Worm (Caenorhabditis elegans) whole organism, L3 larva: ENCODE data around the gene str-263.
A peak's percentile ranks its signal among the peaks of the same experiment; 100 is the strongest.

Experiments used
- R02D3.7 ChIP-seq: fragments of 150-350 bp; optimal IDR thresholded peaks from 2 replicates; lab custom pipeline; 2014; ENCODE audit warnings: missing biosample characterization, missing genetic modification characterization
- aly-2 ChIP-seq: fragments of 150-350 bp; optimal IDR thresholded peaks from 2 replicates; lab custom pipeline; 2014; ENCODE audit warnings: missing biosample characterization, missing genetic modification characterization
- ama-1 ChIP-seq: fragments of 150-350 bp; optimal IDR thresholded peaks from 2 replicates; lab custom pipeline; 2018
- ceh-16 ChIP-seq: sonication (generic microtip); optimal IDR thresholded peaks from 2 replicates; lab custom pipeline; 2017; ENCODE audit warnings: missing biosample characterization, missing genetic modification characterization
- ceh-28 ChIP-seq: fragments of 150-350 bp; optimal IDR thresholded peaks from 2 replicates; lab custom pipeline; 2014; ENCODE audit warnings: missing biosample characterization, missing genetic modification reagents, missing genetic modification characterization
- ceh-82 ChIP-seq: fragments of 150-350 bp; optimal IDR thresholded peaks from 2 replicates; lab custom pipeline; 2014; ENCODE audit warnings: missing biosample characterization, missing genetic modification characterization
- daf-12 ChIP-seq: fragments of 150-350 bp; optimal IDR thresholded peaks from 2 replicates; lab custom pipeline; 2014; ENCODE audit warnings: missing biosample characterization, missing genetic modification reagents, missing genetic modification characterization
- egl-27 ChIP-seq: sonication (generic microtip); optimal IDR thresholded peaks from 4 replicates; lab custom pipeline; 2017; ENCODE audit warnings: missing biosample characterization, missing genetic modification reagents, missing genetic modification characterization
- egl-5 ChIP-seq: fragments of 150-350 bp; optimal IDR thresholded peaks from 2 replicates; lab custom pipeline; 2017; ENCODE audit warnings: missing biosample characterization, missing genetic modification reagents, missing genetic modification characterization, inconsistent platforms
- elt-1 ChIP-seq: fragments of 150-350 bp; optimal IDR thresholded peaks from 2 replicates; lab custom pipeline; 2014; ENCODE audit warnings: missing biosample characterization, missing genetic modification characterization
- elt-2 ChIP-seq: sonication (generic microtip); optimal IDR thresholded peaks from 2 replicates; lab custom pipeline; 2016; ENCODE audit warnings: missing genetic modification reagents, mild to moderate bottlenecking, missing genetic modification characterization, missing compliant biosample characterization
- elt-3 ChIP-seq, 3 experiments: fragments of 150-350 bp in 1 of 3; sonication (generic microtip) in 2 of 3; optimal IDR thresholded peaks; 2 replicates in 2 of 3; 4 replicates in 1 of 3; lab custom pipeline; 2014 to 2017; ENCODE audit warnings: missing biosample characterization in 3 of 3, missing genetic modification characterization in 3 of 3
- eor-1 ChIP-seq, 2 experiments: fragments of 150-350 bp; optimal IDR thresholded peaks; 2 replicates each; lab custom pipeline; 2014 to 2018; ENCODE audit warnings: missing biosample characterization in 2 of 2, missing genetic modification characterization in 2 of 2
- fkh-2 ChIP-seq: fragments of 150-350 bp; optimal IDR thresholded peaks from 2 replicates; lab custom pipeline; 2014; ENCODE audit warnings: missing biosample characterization, missing genetic modification reagents, missing genetic modification characterization
- fos-1 ChIP-seq: fragments of 150-350 bp; optimal IDR thresholded peaks from 2 replicates; lab custom pipeline; 2014; ENCODE audit warnings: missing biosample characterization, missing genetic modification characterization
- hmg-11 ChIP-seq: sonication (generic microtip); optimal IDR thresholded peaks from 2 replicates; lab custom pipeline; 2016; ENCODE audit warnings: missing genetic modification characterization, missing compliant biosample characterization
- jun-1 ChIP-seq: fragments of 150-350 bp; optimal IDR thresholded peaks from 2 replicates; lab custom pipeline; 2014; ENCODE audit warnings: missing biosample characterization, missing genetic modification reagents, missing genetic modification characterization
- lin-15B ChIP-seq: fragments of 150-350 bp; optimal IDR thresholded peaks from 2 replicates; lab custom pipeline; 2014; ENCODE audit warnings: missing biosample characterization, missing genetic modification characterization
- lin-39 ChIP-seq: fragments of 150-350 bp; optimal IDR thresholded peaks from 2 replicates; lab custom pipeline; 2018; ENCODE audit warnings: missing biosample characterization, missing genetic modification reagents, missing genetic modification characterization
- lsy-12 ChIP-seq: sonication (generic microtip); optimal IDR thresholded peaks from 2 replicates; lab custom pipeline; 2016; ENCODE audit warnings: mild to moderate bottlenecking, missing genetic modification characterization, missing compliant biosample characterization
- mdl-1 ChIP-seq: fragments of 150-350 bp; optimal IDR thresholded peaks from 2 replicates; lab custom pipeline; 2014; ENCODE audit warnings: missing biosample characterization, missing genetic modification characterization
- nfya-1 ChIP-seq: sonication (generic microtip); optimal IDR thresholded peaks from 2 replicates; lab custom pipeline; 2017; ENCODE audit warnings: missing genetic modification characterization, mild to moderate bottlenecking, missing compliant biosample characterization, antibody characterized with exemption, moderate library complexity; ENCODE audit not compliant: insufficient read depth
- nhr-11 ChIP-seq: fragments of 150-350 bp; optimal IDR thresholded peaks from 2 replicates; lab custom pipeline; 2014; ENCODE audit warnings: missing biosample characterization, missing genetic modification characterization
- nhr-12 ChIP-seq: fragments of 150-350 bp; optimal IDR thresholded peaks from 2 replicates; lab custom pipeline; 2014; ENCODE audit warnings: missing biosample characterization, missing genetic modification characterization
- nhr-23 ChIP-seq: fragments of 150-350 bp; optimal IDR thresholded peaks from 2 replicates; lab custom pipeline; 2014; ENCODE audit warnings: missing biosample characterization, missing genetic modification reagents, missing genetic modification characterization
- nhr-237 ChIP-seq: fragments of 150-350 bp; optimal IDR thresholded peaks from 2 replicates; lab custom pipeline; 2014; ENCODE audit warnings: missing biosample characterization, missing genetic modification characterization
- nhr-25 ChIP-seq: sonication (generic microtip); optimal IDR thresholded peaks from 2 replicates; lab custom pipeline; 2017; ENCODE audit warnings: missing biosample characterization, missing genetic modification characterization
- nhr-28 ChIP-seq: fragments of 150-350 bp; optimal IDR thresholded peaks from 2 replicates; lab custom pipeline; 2014; ENCODE audit warnings: missing biosample characterization, missing genetic modification characterization
- nhr-43 ChIP-seq: sonication (generic microtip); optimal IDR thresholded peaks from 2 replicates; lab custom pipeline; 2016; ENCODE audit warnings: mild to moderate bottlenecking, missing genetic modification characterization, missing compliant biosample characterization; ENCODE audit not compliant: poor library complexity, severe bottlenecking
- nhr-67 ChIP-seq: fragments of 150-350 bp; optimal IDR thresholded peaks from 2 replicates; lab custom pipeline; 2014; ENCODE audit warnings: missing biosample characterization, missing genetic modification characterization
- nhr-76 ChIP-seq: fragments of 150-350 bp; sonication (generic microtip); optimal IDR thresholded peaks from 5 replicates; lab custom pipeline; 2014; ENCODE audit warnings: missing biosample characterization, missing genetic modification characterization
- nhr-77 ChIP-seq: fragments of 150-350 bp; optimal IDR thresholded peaks from 2 replicates; lab custom pipeline; 2014; ENCODE audit warnings: missing biosample characterization, missing genetic modification characterization
- pha-4 ChIP-seq: fragments of 150-350 bp; optimal IDR thresholded peaks from 2 replicates; lab custom pipeline; 2014; ENCODE audit warnings: missing biosample characterization, missing genetic modification reagents, missing genetic modification characterization
- pqm-1 ChIP-seq: fragments of 150-350 bp; optimal IDR thresholded peaks from 2 replicates; lab custom pipeline; 2017; ENCODE audit warnings: missing biosample characterization, missing genetic modification characterization, inconsistent platforms
- skn-1 ChIP-seq: fragments of 150-350 bp; optimal IDR thresholded peaks from 2 replicates; lab custom pipeline; 2014; ENCODE audit warnings: missing biosample characterization, missing genetic modification characterization
- snpc-4 ChIP-seq: fragments of 150-350 bp; optimal IDR thresholded peaks from 2 replicates; lab custom pipeline; 2014; ENCODE audit warnings: missing biosample characterization, missing genetic modification characterization
- unc-62 ChIP-seq: fragments of 150-350 bp; sonication (generic microtip); optimal IDR thresholded peaks from 4 replicates; lab custom pipeline; 2014; ENCODE audit warnings: missing biosample characterization, missing genetic modification reagents, missing genetic modification characterization
- ztf-4 ChIP-seq: fragments of 150-350 bp; optimal IDR thresholded peaks from 2 replicates; lab custom pipeline; 2014; ENCODE audit warnings: missing biosample characterization, missing genetic modification characterization

The str-263 gene

DNA sequence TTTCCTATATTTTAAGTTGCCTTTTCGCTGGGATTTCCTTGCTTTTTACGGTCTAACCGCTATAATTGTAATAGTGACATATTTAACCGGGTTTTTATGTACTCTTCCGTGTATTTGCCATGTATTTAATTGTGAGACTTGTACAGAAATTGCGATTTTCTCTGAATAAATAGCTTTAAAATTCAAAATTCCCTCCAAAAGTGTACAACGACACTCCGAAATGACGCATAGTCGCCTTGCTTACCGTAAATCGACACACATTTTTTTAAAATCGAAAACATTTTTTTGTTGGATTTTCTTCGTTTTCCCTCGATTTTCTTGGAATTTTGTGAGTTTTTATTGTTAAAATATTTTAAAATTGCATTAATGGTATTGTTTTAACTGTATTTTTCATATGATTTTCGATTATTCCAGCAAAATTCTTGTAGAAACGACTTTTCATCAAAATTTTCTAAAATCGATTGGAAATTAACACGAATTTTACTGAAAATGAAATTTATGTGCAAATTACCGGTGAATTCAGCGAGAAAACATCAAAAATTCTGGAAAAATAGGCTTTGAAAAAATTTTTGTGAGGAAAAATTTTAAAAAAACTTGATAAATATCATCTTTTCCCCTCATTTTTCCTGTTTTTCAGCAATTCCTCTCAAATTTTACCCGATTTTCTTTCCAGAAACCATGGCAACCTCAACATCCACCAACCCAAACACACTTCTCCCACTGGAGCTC is 43.1 kb upstream of the str-263 start, which contains the start of gene lsm-5 (continued):
- TF ChIP-seq nhr-25 (tag; lab: Kevin White, UChicago) (no peak), hmg-11 (tag; lab: Kevin White, UChicago) (peak; percentile 31), nhr-67 (tag; lab: Kevin White, UChicago) (no peak), eor-1 (tag; optimal IDR thresholded peaks at IDR 0.05; lab: Kevin White, UChicago) (no peak), mdl-1 (tag; lab: Kevin White, UChicago) (no peak), nhr-12 (tag; lab: Kevin White, UChicago) (no peak), ztf-4 (tag; lab: Kevin White, UChicago) (no peak), nhr-28 (tag; lab: Kevin White, UChicago) (no peak)

DNA sequence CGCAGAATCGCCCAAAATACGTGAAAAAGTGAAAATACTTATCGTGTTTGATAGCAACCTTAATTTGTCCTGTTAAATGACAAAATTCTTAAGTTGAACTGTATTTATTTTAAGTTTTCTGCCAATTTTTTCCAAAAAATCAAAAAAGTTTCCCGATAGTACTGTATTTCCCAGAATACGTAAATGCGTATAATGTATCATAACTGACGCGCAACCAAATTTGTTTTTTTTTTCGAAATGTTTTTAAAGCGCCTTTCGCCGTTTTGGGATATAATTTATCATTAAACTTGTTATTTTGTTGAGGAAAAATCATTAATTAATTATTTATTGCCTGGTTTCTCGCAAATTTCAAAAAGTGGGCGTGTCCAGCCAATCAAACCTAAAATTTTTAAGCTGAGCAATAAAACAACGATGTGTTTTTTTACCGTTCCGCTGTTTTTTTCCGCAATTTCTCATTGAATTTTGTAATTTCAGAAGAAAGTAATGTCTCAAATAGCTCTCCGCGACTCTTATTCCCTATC is 41.9 kb upstream of the str-263 start, which contains the start of gene fbxa-95:
TSS of gene fbxa-95 (plus strand) at position 471 of the 521 bp plus-strand sequence.
- TF ChIP-seq nhr-23 (no peak), lin-39 (tag; lab: Kevin White, UChicago) (no peak), nfya-1 (tag; lab: Kevin White, UChicago) (peak; percentile 9)

DNA sequence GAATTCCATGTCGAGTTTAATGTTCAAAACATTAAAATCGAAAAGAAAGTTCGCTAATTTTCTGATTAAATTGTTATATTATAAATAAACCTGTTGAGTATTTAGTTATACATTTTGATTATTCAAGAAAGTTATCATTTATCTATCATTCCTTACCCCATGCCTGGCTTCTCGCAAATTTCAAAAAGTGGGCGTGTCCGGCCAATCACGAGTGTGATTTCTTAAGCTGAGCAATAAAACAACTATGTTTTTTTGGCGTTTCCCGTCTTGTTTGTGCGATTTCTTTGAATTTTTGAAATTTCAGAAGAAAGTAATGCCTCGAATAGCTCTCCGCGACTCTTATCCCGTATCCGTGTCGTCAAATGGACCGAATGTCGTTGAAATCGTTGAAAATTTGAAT is 40.4 kb upstream of the str-263 start, which contains the start of gene fbxa-94:
TSS of gene fbxa-94 (plus strand) at position 301 of the 400 bp plus-strand sequence.
- TF ChIP-seq fos-1 (no peak), R02D3.7 (tag; lab: Kevin White, UChicago) (no peak), nfya-1 (tag; lab: Kevin White, UChicago) (peak; percentile 42), lin-39 (tag; lab: Kevin White, UChicago) (no peak)

DNA sequence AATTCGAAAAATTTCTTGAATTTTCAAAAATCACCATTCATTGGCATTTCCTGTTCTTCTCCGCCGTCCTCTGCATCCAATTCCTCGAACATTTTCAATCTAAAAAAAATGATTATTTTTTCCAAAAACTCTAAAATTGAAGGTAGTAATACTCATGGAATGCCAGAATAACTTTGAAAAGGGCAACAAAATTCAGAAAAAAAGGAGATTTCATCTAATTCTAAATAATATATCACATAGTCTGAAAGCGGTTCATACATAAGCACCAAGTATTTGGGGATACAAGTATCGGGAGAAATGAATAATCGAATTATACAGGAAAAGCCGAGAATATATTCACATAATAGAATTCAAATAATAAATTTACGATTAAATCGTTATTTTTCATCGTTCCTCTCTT is 37.7 kb upstream of the str-263 start, which contains the start of gene mdt-28:
TSS of gene mdt-28 (minus strand) at position 101 of the 400 bp plus-strand sequence.
- TF ChIP-seq daf-12 (tag; lab: Kevin White, UChicago) = no peak
- no peak for TF ChIP-seq skn-1 (tag; lab: Kevin White, UChicago)
- no peak for TF ChIP-seq nhr-12 (tag; lab: Kevin White, UChicago)
- TF ChIP-seq nfya-1 (tag; lab: Kevin White, UChicago) = no peak
- no peak for TF ChIP-seq egl-27 (tag; lab: Kevin White, UChicago)
- no peak for TF ChIP-seq nhr-77
- no peak for TF ChIP-seq mdl-1 (tag; lab: Kevin White, UChicago)
- TF ChIP-seq ceh-82 (tag; lab: Kevin White, UChicago) = no peak
- TF ChIP-seq pha-4 (tag; lab: Kevin White, UChicago) = no peak
- TF ChIP-seq fos-1 = no peak
- TF ChIP-seq elt-1 (tag; lab: Kevin White, UChicago) = no peak
- TF ChIP-seq, all 47 proteins: peak for 0

DNA sequence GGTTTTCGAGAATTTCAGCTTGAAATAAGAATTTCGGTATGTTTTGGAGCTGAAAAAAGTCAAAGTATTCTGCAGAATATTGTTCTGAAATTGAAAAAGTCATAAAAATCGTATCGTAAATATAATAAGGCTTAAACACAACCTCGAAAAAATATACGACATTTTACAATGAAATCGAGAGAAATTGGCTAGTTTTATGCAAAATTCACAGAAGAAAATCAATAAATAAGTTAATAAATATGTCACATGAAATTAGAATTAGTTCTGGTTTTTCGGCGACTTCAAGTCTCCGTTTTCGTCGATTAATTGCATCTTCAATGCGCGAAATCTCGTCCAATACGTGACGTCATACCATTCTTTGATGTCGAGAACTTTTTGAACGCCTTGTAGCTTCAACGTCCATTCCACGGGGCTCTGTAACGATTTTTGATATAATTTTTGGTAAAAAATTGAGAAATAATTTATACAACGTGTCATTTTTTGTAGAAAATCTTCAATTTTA is 35.5 kb upstream of the str-263 start, which contains the start of gene atx-3:
TSS of gene atx-3 (minus strand) at position 51 of the 502 bp plus-strand sequence.
- TF ChIP-seq ceh-16 (tag; lab: Kevin White, UChicago) = no peak
- peak; percentile 9 for TF ChIP-seq nhr-23
- TF ChIP-seq lin-39 (tag; lab: Kevin White, UChicago) = no peak
- no peak for TF ChIP-seq lsy-12 (tag; lab: Kevin White, UChicago)
- TF ChIP-seq nhr-43 (tag; lab: Kevin White, UChicago) = no peak

DNA sequence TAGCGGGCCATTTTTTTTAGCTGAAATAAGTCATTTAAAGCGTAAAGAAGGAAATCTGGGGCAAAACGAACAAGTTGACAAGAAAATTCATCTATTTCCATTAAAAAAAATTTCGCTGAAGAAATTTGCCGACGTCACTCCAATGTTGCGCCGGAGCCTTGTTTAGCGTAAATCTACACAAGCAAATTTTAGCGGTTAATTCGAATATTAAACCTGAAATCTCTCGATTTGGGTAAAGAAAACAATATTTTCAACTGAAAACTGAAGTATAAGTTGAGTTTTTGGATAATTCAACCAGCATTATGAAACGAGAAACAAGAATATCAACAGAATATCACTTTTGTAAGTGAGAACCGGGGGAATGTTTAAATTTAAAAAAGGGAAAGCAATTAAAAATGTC is 34.6 kb upstream of the str-263 start, which contains the start of gene F28F8.9:
TSS of gene F28F8.9 (minus strand) at position 288 of the 400 bp plus-strand sequence.
- no peak for TF ChIP-seq elt-2 (tag; lab: Kevin White, UChicago)
- TF ChIP-seq lsy-12 (tag; lab: Kevin White, UChicago) = no peak
- TF ChIP-seq hmg-11 (tag; lab: Kevin White, UChicago) = peak; percentile 24
- TF ChIP-seq nhr-43 (tag; lab: Kevin White, UChicago) = peak; percentile 19
- no peak for TF ChIP-seq nhr-11
- no peak for TF ChIP-seq unc-62 (GFP tag; lab: Kevin White, UChicago)
- TF ChIP-seq snpc-4 (tag; lab: Kevin White, UChicago) = no peak
- no peak for TF ChIP-seq ztf-4 (tag; lab: Kevin White, UChicago)
- TF ChIP-seq R02D3.7 (tag; lab: Kevin White, UChicago) = peak; percentile 91
- TF ChIP-seq fkh-2 (tag; lab: Kevin White, UChicago) = no peak
- TF ChIP-seq lin-15B (tag; lab: Kevin White, UChicago) = peak; percentile 67
- no peak for TF ChIP-seq nhr-76
- TF ChIP-seq ceh-16 (tag; lab: Kevin White, UChicago) = no peak
- no peak for TF ChIP-seq elt-1 (tag; lab: Kevin White, UChicago)
- no peak for TF ChIP-seq jun-1
- TF ChIP-seq nhr-237 (tag; lab: Kevin White, UChicago) = no peak
- no peak for TF ChIP-seq skn-1 (tag; lab: Kevin White, UChicago)
- no peak for TF ChIP-seq mdl-1 (tag; lab: Kevin White, UChicago)
- TF ChIP-seq pqm-1 = no peak
- TF ChIP-seq nhr-12 (tag; lab: Kevin White, UChicago) = no peak
- TF ChIP-seq egl-5 (tag; lab: Kevin White, UChicago) = no peak
- TF ChIP-seq nhr-25 (tag; lab: Kevin White, UChicago) = no peak
- TF ChIP-seq ama-1 (lab: Kevin White, UChicago) = peak; percentile 18
- TF ChIP-seq elt-3 (tag; optimal IDR thresholded peaks at IDR 0.05; lab: Kevin White, UChicago) = no peak
- no peak for TF ChIP-seq aly-2 (tag; lab: Kevin White, UChicago)
- TF ChIP-seq nhr-67 (tag; lab: Kevin White, UChicago) = no peak
- TF ChIP-seq ceh-28 = no peak
